Worm (Caenorhabditis elegans) whole organism, L2 larva: Measurements from ENCODE around the gene F55G11.7.

ENCODE experiments used
- blmp-1 ChIP-seq: sonication (generic microtip); optimal IDR thresholded peaks from 2 replicates; lab custom pipeline; 2017; ENCODE audit warnings: missing genetic modification characterization, mild to moderate bottlenecking, missing compliant biosample characterization, antibody characterized with exemption, moderate library complexity; ENCODE audit not compliant: insufficient read depth
- ceh-82 ChIP-seq: fragments of 150-350 bp; optimal IDR thresholded peaks from 2 replicates; lab custom pipeline; 2014; ENCODE audit warnings: missing biosample characterization, missing genetic modification characterization
- lin-13 ChIP-seq: fragments of 150-350 bp; optimal IDR thresholded peaks from 2 replicates; lab custom pipeline; 2014; ENCODE audit warnings: missing biosample characterization, missing genetic modification reagents, missing genetic modification characterization
- lin-39 ChIP-seq: fragments of 150-350 bp; optimal IDR thresholded peaks from 2 replicates; lab custom pipeline; 2014; ENCODE audit warnings: missing biosample characterization, missing genetic modification reagents, missing genetic modification characterization
- nhr-11 ChIP-seq: fragments of 150-350 bp; optimal IDR thresholded peaks from 2 replicates; lab custom pipeline; 2014; ENCODE audit warnings: missing biosample characterization, missing genetic modification characterization
- nhr-77 ChIP-seq: fragments of 150-350 bp; optimal IDR thresholded peaks from 2 replicates; lab custom pipeline; 2014; ENCODE audit warnings: missing biosample characterization, missing genetic modification characterization
- skn-1 ChIP-seq: sonication (generic microtip); optimal IDR thresholded peaks from 2 replicates; lab custom pipeline; 2017; ENCODE audit warnings: missing biosample characterization, missing genetic modification characterization
- unc-62 ChIP-seq: fragments of 150-350 bp; optimal IDR thresholded peaks from 2 replicates; lab custom pipeline; 2014; ENCODE audit warnings: missing biosample characterization, missing genetic modification reagents, missing genetic modification characterization

ce11 chrIV:12942633-12943032 lies 17.6 kb upstream of the F55G11.7 start, which contains the start of gene dct-19:
- TF ChIP-seq skn-1 (tag; lab: Kevin White, UChicago) (no peak), unc-62 (GFP tag; lab: Kevin White, UChicago) (no peak), lin-13 (GFP tag; lab: Kevin White, UChicago) (no peak), nhr-77 (tag; lab: Kevin White, UChicago) (no peak), ceh-82 (tag; lab: Kevin White, UChicago) (no peak), blmp-1 (tag; lab: Kevin White, UChicago) (no peak), lin-39 (tag; lab: Kevin White, UChicago) (no peak), nhr-11 (tag; lab: Kevin White, UChicago) (no peak)
